Worm (Caenorhabditis elegans) whole organism, late embryonic: Measurements from ENCODE around the gene F53B2.8.

ENCODE experiments used
- F13H6.1 ChIP-seq: sonication (generic microtip); optimal IDR thresholded peaks from 2 replicates; lab custom pipeline; 2016; ENCODE audit warnings: missing genetic modification characterization, missing compliant biosample characterization
- K09A11.1 ChIP-seq: sonication (generic microtip); optimal IDR thresholded peaks from 2 replicates; lab custom pipeline; 2017; ENCODE audit warnings: antibody characterized with exemption, mild to moderate bottlenecking, missing genetic modification characterization, missing compliant biosample characterization; ENCODE audit not compliant: insufficient read depth
- ama-1 ChIP-seq: fragments of 150-350 bp; optimal IDR thresholded peaks from 2 replicates; lab custom pipeline; 2014
- ceh-2 ChIP-seq: sonication (generic microtip); optimal IDR thresholded peaks from 2 replicates; lab custom pipeline; 2016; ENCODE audit warnings: missing genotype, missing genetic modification characterization, missing compliant biosample characterization
- ceh-34 ChIP-seq: sonication (generic microtip); optimal IDR thresholded peaks from 2 replicates; lab custom pipeline; 2016; ENCODE audit warnings: mild to moderate bottlenecking, missing genetic modification characterization, missing compliant biosample characterization
- ceh-9 ChIP-seq: sonication (generic microtip); optimal IDR thresholded peaks from 2 replicates; lab custom pipeline; 2016; ENCODE audit warnings: mild to moderate bottlenecking, missing genetic modification characterization, inconsistent platforms, missing compliant biosample characterization
- fkh-10 ChIP-seq: fragments of 150-350 bp; optimal IDR thresholded peaks from 2 replicates; lab custom pipeline; 2014; ENCODE audit warnings: missing biosample characterization, missing genetic modification reagents, missing genetic modification characterization
- lim-6 ChIP-seq: sonication (generic microtip); optimal IDR thresholded peaks from 2 replicates; lab custom pipeline; 2016; ENCODE audit warnings: missing genetic modification characterization, missing compliant biosample characterization
- mec-3 ChIP-seq: sonication (generic microtip); optimal IDR thresholded peaks from 2 replicates; lab custom pipeline; 2016; ENCODE audit warnings: borderline replicate concordance, missing genetic modification characterization, missing compliant biosample characterization
- pha-2 ChIP-seq: sonication (generic microtip); optimal IDR thresholded peaks from 2 replicates; lab custom pipeline; 2017; ENCODE audit warnings: mild to moderate bottlenecking, missing genetic modification characterization, missing compliant biosample characterization
- rnt-1 ChIP-seq: sonication (generic microtip); optimal IDR thresholded peaks from 2 replicates; lab custom pipeline; 2016; ENCODE audit warnings: missing genetic modification characterization, missing compliant biosample characterization

- TF ChIP-seq ceh-9 (no peak), mec-3 (no peak), lim-6 (tag; lab: Kevin White, UChicago) (no peak), rnt-1 (tag; lab: Kevin White, UChicago) (no peak), ceh-34 (tag; lab: Kevin White, UChicago) (no peak), fkh-10 (GFP tag; lab: Kevin White, UChicago) (no peak), F13H6.1 (no peak), K09A11.1 (no peak), pha-2 (tag; lab: Kevin White, UChicago) (no peak), ceh-2 (no peak), ama-1 (lab: Kevin White, UChicago) (no peak)
These were observed 31.8 kb upstream of the F53B2.8 start, which contains the start of the genes ZK795.2 and ZK795.3 for ce11 chrIV:12558925-12559450.
